Fruit fly (Drosophila melanogaster) whole organism, adult: ENCODE data around the gene CG6059.

Experiments used
- CG33017 ChIP-seq: fragments of 200-800 bp; sonication (Bioruptor generic); optimal IDR thresholded peaks from 2 replicates; lab custom pipeline; 2018; ENCODE audit warnings: missing biosample characterization, mild to moderate bottlenecking, missing genetic modification characterization, moderate library complexity
- CG5204 ChIP-seq: fragments of 200-800 bp; sonication (Bioruptor generic); optimal IDR thresholded peaks from 2 replicates; lab custom pipeline; 2016; ENCODE audit warnings: missing biosample characterization, missing genetic modification characterization
- Clk ChIP-seq: fragments of 200-800 bp; sonication (Bioruptor generic); optimal IDR thresholded peaks from 2 replicates; lab custom pipeline; 2017; ENCODE audit warnings: missing biosample characterization, missing genetic modification characterization
- Crg-1 ChIP-seq: fragments of 200-800 bp; sonication (Bioruptor generic); optimal IDR thresholded peaks from 2 replicates; lab custom pipeline; 2016; ENCODE audit warnings: missing biosample characterization, missing genetic modification characterization
- Mnt ChIP-seq: fragments of 200-800 bp; sonication (Bioruptor generic); optimal IDR thresholded peaks from 2 replicates; lab custom pipeline; 2016; ENCODE audit warnings: missing biosample characterization, mild to moderate bottlenecking, missing genetic modification characterization
- bab1 ChIP-seq: fragments of 200-800 bp; sonication (Bioruptor generic); optimal IDR thresholded peaks from 3 replicates; lab custom pipeline; 2019; ENCODE audit warnings: missing biosample characterization, mild to moderate bottlenecking, missing genetic modification characterization, moderate library complexity
- kay ChIP-seq: fragments of 200-800 bp; sonication (Bioruptor generic); peaks from one replicate; lab custom pipeline; 2016; ENCODE audit warnings: missing biosample characterization, missing genetic modification characterization, borderline replicate concordance
- ovo ChIP-seq: fragments of 200-800 bp; sonication (Bioruptor generic); optimal IDR thresholded peaks from 2 replicates; lab custom pipeline; 2016; ENCODE audit warnings: missing biosample characterization, missing genetic modification characterization
- pad ChIP-seq: fragments of 200-800 bp; sonication (Bioruptor generic); optimal IDR thresholded peaks from 3 replicates; lab custom pipeline; 2017; ENCODE audit warnings: missing biosample characterization, missing genetic modification characterization, mild to moderate bottlenecking, moderate library complexity, missing genetic modification reagents

DNA sequence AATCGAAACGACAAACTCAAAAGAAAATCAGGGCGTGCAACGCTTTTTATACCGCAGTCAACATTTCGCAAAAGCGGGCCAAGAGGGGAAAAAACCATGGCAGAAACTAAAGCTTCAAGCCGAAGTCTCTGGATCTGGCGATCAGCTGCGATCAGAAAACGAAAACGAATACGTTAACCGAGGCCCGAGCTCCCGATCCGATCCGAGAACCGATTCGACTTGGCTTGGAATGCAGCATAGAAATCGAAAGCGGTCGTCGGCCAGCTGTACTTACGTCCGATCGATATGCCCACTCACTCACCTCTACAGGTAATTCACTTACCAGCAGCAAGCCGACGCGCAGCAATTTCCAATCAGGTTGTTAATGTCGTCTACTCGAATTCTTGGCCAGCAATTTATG lies 33.4 kb downstream of the CG6059 start, which contains the start of gene Cpr97Eb:
- no peak for TF ChIP-seq Clk (GFP tag; lab: Kevin White, UChicago)
- TF ChIP-seq Crg-1 = no peak
- TF ChIP-seq CG5204 (GFP tag; lab: Kevin White, UChicago) = no peak
- TF ChIP-seq pad = no peak
- TF ChIP-seq Mnt (GFP tag; lab: Kevin White, UChicago) = no peak
- TF ChIP-seq kay = no peak
- no peak for TF ChIP-seq ovo
- no peak for TF ChIP-seq bab1 (GFP tag; lab: Kevin White, UChicago)
- no peak for TF ChIP-seq CG33017 (tag; lab: Kevin White, UChicago)
